Fruit fly (Drosophila melanogaster) whole organism, embryonic: ENCODE results near the gene Tim8.

Experiments used
- CG10274 ChIP-seq: fragments of 200-800 bp; sonication (Bioruptor generic); optimal IDR thresholded peaks from 3 replicates; lab custom pipeline; 2017; ENCODE audit warnings: missing biosample characterization, mild to moderate bottlenecking, missing genetic modification characterization
- CG11398 ChIP-seq: fragments of 200-800 bp; sonication (Bioruptor generic); optimal IDR thresholded peaks from 2 replicates; lab custom pipeline; 2016; ENCODE audit warnings: missing biosample characterization, missing genetic modification characterization
- CG11504 ChIP-seq: fragments of 200-800 bp; sonication (Bioruptor generic); optimal IDR thresholded peaks from 3 replicates; lab custom pipeline; 2019; ENCODE audit warnings: missing biosample characterization, mild to moderate bottlenecking, missing genetic modification characterization, moderate library complexity
- CG12659 ChIP-seq: fragments of 200-800 bp; sonication (Bioruptor generic); optimal IDR thresholded peaks from 3 replicates; lab custom pipeline; 2017; ENCODE audit warnings: mild to moderate bottlenecking, missing biosample characterization, missing genetic modification reagents, missing genetic modification characterization
- CG13775 ChIP-seq: fragments of 200-800 bp; sonication (Bioruptor generic); optimal IDR thresholded peaks from 3 replicates; lab custom pipeline; 2017; ENCODE audit warnings: missing biosample characterization, mild to moderate bottlenecking, missing genetic modification characterization
- CG14050 ChIP-seq: fragments of 200-800 bp; sonication (Bioruptor generic); IDR thresholded peaks from 3 replicates; pipeline ENCODE4 v1.3.6; 2022; ENCODE audit warnings: missing biosample characterization, missing genetic modification characterization
- CG14441 ChIP-seq: fragments of 200-800 bp; sonication (Bioruptor generic); IDR thresholded peaks from 2 replicates; pipeline ENCODE4 v1.3.6; 2022; ENCODE audit warnings: missing biosample characterization, missing genetic modification characterization
- CG16779 ChIP-seq: fragments of 200-800 bp; sonication (Bioruptor generic); IDR thresholded peaks from 2 replicates; pipeline ENCODE4 v1.3.6; 2022; ENCODE audit warnings: missing biosample characterization, missing genetic modification characterization
- CG2116 ChIP-seq: fragments of 200-800 bp; sonication (Bioruptor generic); optimal IDR thresholded peaks from 3 replicates; lab custom pipeline; 2018; ENCODE audit warnings: missing biosample characterization, mild to moderate bottlenecking, missing genetic modification characterization
- CG30020 ChIP-seq: fragments of 200-800 bp; optimal IDR thresholded peaks from 2 replicates; lab custom pipeline; 2019; ENCODE audit warnings: missing biosample characterization, mild to moderate bottlenecking, missing genetic modification characterization, moderate library complexity
- CG32767 ChIP-seq: fragments of 200-800 bp; sonication (Bioruptor generic); IDR thresholded peaks from 2 replicates; pipeline ENCODE4 v1.3.6; 2022; ENCODE audit warnings: missing biosample characterization, missing genetic modification characterization
- CG34422 ChIP-seq: fragments of 200-800 bp; sonication (Bioruptor generic); IDR thresholded peaks from 3 replicates; pipeline ENCODE4 v1.3.6; 2022; ENCODE audit warnings: missing biosample characterization, missing genetic modification characterization
- CG4424 ChIP-seq: fragments of 200-800 bp; sonication (Bioruptor generic); optimal IDR thresholded peaks from 3 replicates; lab custom pipeline; 2016; ENCODE audit warnings: missing biosample characterization, missing genetic modification characterization
- CG4707 ChIP-seq: fragments of 200-800 bp; sonication (Bioruptor generic); optimal IDR thresholded peaks from 2 replicates; lab custom pipeline; 2018; ENCODE audit warnings: missing biosample characterization, mild to moderate bottlenecking, missing genetic modification characterization, moderate library complexity
- CG6689 ChIP-seq: fragments of 200-800 bp; sonication (Bioruptor generic); IDR thresholded peaks from 2 replicates; pipeline ENCODE4 v1.3.6; 2022; ENCODE audit warnings: missing biosample characterization, missing genetic modification characterization
- CG6765 ChIP-seq: fragments of 200-800 bp; sonication (Bioruptor generic); optimal IDR thresholded peaks from 3 replicates; lab custom pipeline; 2017; ENCODE audit warnings: missing biosample characterization, mild to moderate bottlenecking, missing genetic modification characterization
- CG6791 ChIP-seq: fragments of 200-800 bp; sonication (Bioruptor generic); IDR thresholded peaks from 3 replicates; pipeline ENCODE4 v1.3.6; 2022; ENCODE audit warnings: missing biosample characterization, missing genetic modification characterization; ENCODE audit not compliant: partially characterized antibody
- CG7987 ChIP-seq: fragments of 200-800 bp; sonication (Bioruptor generic); optimal IDR thresholded peaks from 2 replicates; lab custom pipeline; 2018; ENCODE audit warnings: missing biosample characterization, mild to moderate bottlenecking, missing genetic modification characterization, moderate library complexity
- CG8765 ChIP-seq: fragments of 200-800 bp; sonication (Bioruptor generic); IDR thresholded peaks from 2 replicates; pipeline ENCODE4 v1.3.6; 2022; ENCODE audit warnings: missing biosample characterization, missing genetic modification characterization
- CG9215 ChIP-seq: fragments of 200-800 bp; sonication (Bioruptor generic); IDR thresholded peaks from 2 replicates; pipeline ENCODE4 v1.3.6; 2022; ENCODE audit warnings: missing biosample characterization, missing genetic modification characterization
- CrebB ChIP-seq: fragments of 200-800 bp; sonication (Bioruptor generic); optimal IDR thresholded peaks from 3 replicates; lab custom pipeline; 2018; ENCODE audit warnings: missing biosample characterization, mild to moderate bottlenecking, missing genetic modification characterization
- Dek ChIP-seq: fragments of 200-800 bp; sonication (Bioruptor generic); optimal IDR thresholded peaks from 3 replicates; lab custom pipeline; 2019; ENCODE audit warnings: missing biosample characterization, mild to moderate bottlenecking, missing genetic modification characterization, moderate library complexity
- HmgZ ChIP-seq: fragments of 200-800 bp; sonication (Bioruptor generic); optimal IDR thresholded peaks from 2 replicates; lab custom pipeline; 2018; ENCODE audit warnings: missing biosample characterization, mild to moderate bottlenecking, missing genetic modification characterization
- Hr3 ChIP-seq: fragments of 200-800 bp; sonication (Bioruptor generic); optimal IDR thresholded peaks from 3 replicates; lab custom pipeline; 2016; ENCODE audit warnings: missing biosample characterization, missing genetic modification characterization
- Hr78 ChIP-seq, 2 experiments: fragments of 200-800 bp in 1 of 2; fragments of >200 bp in 1 of 2; sonication (Bioruptor generic) in 1 of 2; optimal IDR thresholded peaks; 2 replicates each; lab custom pipeline; 2017 to 2019; ENCODE audit warnings: missing biosample characterization in 2 of 2, missing genetic modification characterization in 2 of 2, mild to moderate bottlenecking in 1 of 2, moderate library complexity in 1 of 2
- Kr ChIP-seq: fragments of 200-800 bp; sonication (Bioruptor generic); optimal IDR thresholded peaks from 2 replicates; lab custom pipeline; 2017; ENCODE audit warnings: missing biosample characterization, mild to moderate bottlenecking, missing genetic modification characterization
- Med ChIP-seq: fragments of 200-800 bp; sonication (Bioruptor generic); peaks from one replicate; lab custom pipeline; 2016; ENCODE audit warnings: missing biosample characterization, missing genetic modification characterization, mild to moderate bottlenecking, inconsistent platforms, moderate library complexity
- Optix ChIP-seq: fragments of 200-800 bp; sonication (Bioruptor generic); IDR thresholded peaks from 3 replicates; pipeline ENCODE4 v1.3.6; 2022; ENCODE audit warnings: missing biosample characterization, missing genetic modification characterization
- Six4 ChIP-seq: fragments of 200-800 bp; sonication (Bioruptor generic); optimal IDR thresholded peaks from 2 replicates; lab custom pipeline; 2016; ENCODE audit warnings: missing biosample characterization, missing genetic modification characterization
- ab ChIP-seq: fragments of 200-800 bp; sonication (Bioruptor generic); optimal IDR thresholded peaks from 2 replicates; lab custom pipeline; 2016; ENCODE audit warnings: missing biosample characterization, missing genetic modification characterization
- ap ChIP-seq: fragments of 200-800 bp; sonication (Bioruptor generic); IDR thresholded peaks from 2 replicates; pipeline ENCODE4 v1.3.6; 2022; ENCODE audit warnings: missing biosample characterization, missing genetic modification characterization
- ash1 ChIP-seq: fragments of 200-800 bp; sonication (Bioruptor generic); optimal IDR thresholded peaks from 2 replicates; lab custom pipeline; 2018; ENCODE audit warnings: missing biosample characterization, mild to moderate bottlenecking, missing genetic modification characterization
- ato ChIP-seq: fragments of 200-800 bp; sonication (Bioruptor generic); IDR thresholded peaks from 2 replicates; pipeline ENCODE4 v1.3.6; 2022; ENCODE audit warnings: missing biosample characterization, missing genetic modification characterization; ENCODE audit not compliant: partially characterized antibody
- en ChIP-seq: fragments of 200-800 bp; sonication (Bioruptor generic); optimal IDR thresholded peaks from 2 replicates; lab custom pipeline; 2016; ENCODE audit warnings: missing biosample characterization, missing genetic modification characterization
- gfzf ChIP-seq: fragments of 200-800 bp; sonication (Bioruptor generic); optimal IDR thresholded peaks from 2 replicates; lab custom pipeline; 2016; ENCODE audit warnings: missing biosample characterization, mild to moderate bottlenecking, missing genetic modification characterization, moderate library complexity
- hbn ChIP-seq: fragments of 200-800 bp; sonication (Bioruptor generic); IDR thresholded peaks from 2 replicates; pipeline ENCODE4 v1.3.6; 2022; ENCODE audit warnings: missing biosample characterization, missing genetic modification characterization; ENCODE audit not compliant: partially characterized antibody
- hth ChIP-seq: fragments of >200 bp; optimal IDR thresholded peaks from 2 replicates; lab custom pipeline; 2017; ENCODE audit warnings: inconsistent platforms
- inv ChIP-seq: fragments of 200-800 bp; sonication (Bioruptor generic); IDR thresholded peaks from 2 replicates; pipeline ENCODE4 v1.3.6; 2022; ENCODE audit warnings: missing biosample characterization, missing genetic modification characterization; ENCODE audit not compliant: partially characterized antibody
- mirr ChIP-seq: fragments of 200-800 bp; sonication (Bioruptor generic); optimal IDR thresholded peaks from 3 replicates; lab custom pipeline; 2018; ENCODE audit warnings: missing biosample characterization, mild to moderate bottlenecking, missing genetic modification characterization
- nerfin-2 ChIP-seq: fragments of 200-800 bp; sonication (Bioruptor generic); IDR thresholded peaks from 2 replicates; pipeline ENCODE4 v1.3.6; 2022; ENCODE audit warnings: missing biosample characterization, missing genetic modification characterization; ENCODE audit not compliant: partially characterized antibody
- otp ChIP-seq: fragments of 200-800 bp; sonication (Bioruptor generic); IDR thresholded peaks from 3 replicates; pipeline ENCODE4, ENCODE4 v1.3.6; 2022; ENCODE audit warnings: missing biosample characterization, missing genetic modification characterization
- row ChIP-seq: fragments of 200-800 bp; sonication (Bioruptor generic); IDR thresholded peaks from 3 replicates; pipeline ENCODE4 v1.3.6; 2022; ENCODE audit warnings: missing biosample characterization, missing genetic modification characterization
- sd ChIP-seq: fragments of 200-800 bp; sonication (Bioruptor generic); optimal IDR thresholded peaks from 3 replicates; lab custom pipeline; 2018; ENCODE audit warnings: missing biosample characterization, mild to moderate bottlenecking, missing genetic modification characterization, moderate library complexity
- sisA ChIP-seq: fragments of 200-800 bp; sonication (Bioruptor generic); IDR thresholded peaks from 2 replicates; pipeline ENCODE4 v1.3.6; 2022; ENCODE audit warnings: missing biosample characterization, missing genetic modification characterization
- slou ChIP-seq: fragments of 200-800 bp; sonication (Bioruptor generic); optimal IDR thresholded peaks from 3 replicates; lab custom pipeline; 2016; ENCODE audit warnings: missing biosample characterization, missing genetic modification characterization
- slp2 ChIP-seq: fragments of 200-800 bp; sonication (Bioruptor generic); optimal IDR thresholded peaks from 2 replicates; lab custom pipeline; 2016; ENCODE audit warnings: missing biosample characterization, missing genetic modification characterization
- sna ChIP-seq: fragments of 200-800 bp; sonication (Bioruptor generic); IDR thresholded peaks from 2 replicates; pipeline ENCODE4 v1.3.6; 2022; ENCODE audit warnings: missing biosample characterization, missing genetic modification characterization; ENCODE audit not compliant: partially characterized antibody
- ssp ChIP-seq: fragments of 200-800 bp; sonication (Bioruptor generic); IDR thresholded peaks from 2 replicates; pipeline ENCODE4 v1.3.6; 2022; ENCODE audit warnings: missing biosample characterization, missing genetic modification characterization
- stc ChIP-seq: fragments of 200-800 bp; sonication (Bioruptor generic); IDR thresholded peaks from 2 replicates; pipeline ENCODE4 v1.3.6; 2022; ENCODE audit warnings: missing biosample characterization, missing genetic modification characterization
- trh ChIP-seq: fragments of 200-800 bp; sonication (Bioruptor generic); optimal IDR thresholded peaks from 2 replicates; lab custom pipeline; 2016; ENCODE audit warnings: missing biosample characterization, missing genetic modification characterization
- zen2 ChIP-seq: fragments of 200-800 bp; sonication (Bioruptor generic); IDR thresholded peaks from 3 replicates; pipeline ENCODE4 v1.3.6; 2022; ENCODE audit warnings: missing biosample characterization, missing genetic modification characterization; ENCODE audit not compliant: partially characterized antibody

The Tim8 gene

DNA sequence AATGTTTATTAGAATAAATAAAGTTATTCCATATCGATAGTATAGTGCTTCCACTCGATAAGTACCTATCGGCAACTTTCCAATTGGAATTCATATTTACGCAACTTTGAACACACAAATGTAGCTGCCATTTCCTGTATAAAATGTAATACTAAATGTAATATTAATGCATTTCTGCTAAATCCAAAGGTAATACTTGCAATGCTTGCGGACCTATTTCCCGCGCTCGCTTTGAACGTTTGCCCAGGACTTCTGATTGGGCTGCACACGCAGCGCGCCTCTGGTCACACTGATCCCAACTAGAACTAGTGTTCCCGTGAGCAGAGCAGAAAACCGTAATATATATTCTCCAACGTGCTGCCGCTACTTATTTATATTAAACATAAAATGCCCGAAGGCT is 1.1 kb downstream of the Tim8 start, which contains the start of gene dlg1 (continued):
- TF ChIP-seq slp2 = no peak
- no peak for TF ChIP-seq CG9215 (GFP tag; lab: Robert Waterston, UW)
- TF ChIP-seq CG16779 = no peak
- no peak for TF ChIP-seq CG7987 (GFP tag; lab: Kevin White, UChicago)
- peak; percentile 67 for TF ChIP-seq gfzf (GFP tag; lab: Kevin White, UChicago)
- TF ChIP-seq CG8765 (GFP tag; lab: Robert Waterston, UW) = no peak
- TF ChIP-seq Dek (tag; lab: Kevin White, UChicago) = no peak
- TF ChIP-seq CG32767 (GFP tag; lab: Robert Waterston, UW) = no peak
- TF ChIP-seq CG11504 (tag; lab: Kevin White, UChicago) = no peak
- TF ChIP-seq ap (GFP tag; lab: Robert Waterston, UW) = no peak
- TF ChIP-seq CG10274 = no peak
- no peak for TF ChIP-seq CG4424 (GFP tag; lab: Kevin White, UChicago)
- TF ChIP-seq Hr78 (GFP tag; optimal IDR thresholded peaks at IDR 0.05; lab: Kevin White, UChicago) = no peak
- TF ChIP-seq CG6689 (GFP tag; lab: Robert Waterston, UW) = no peak
- peak; percentile 58 for TF ChIP-seq hbn (GFP tag; lab: Robert Waterston, UW)
- TF ChIP-seq hth (lab: Kevin White, UChicago) = no peak
- no peak for TF ChIP-seq stc (GFP tag; lab: Robert Waterston, UW)
- TF ChIP-seq CG12659 = peak; percentile 25
- peak; percentile 77 for TF ChIP-seq Med (GFP tag; lab: Kevin White, UChicago)
- no peak for TF ChIP-seq en (GFP tag; lab: Kevin White, UChicago)
- no peak for TF ChIP-seq CG11398 (GFP tag; lab: Kevin White, UChicago)
- no peak for TF ChIP-seq mirr (GFP tag; lab: Kevin White, UChicago)
- TF ChIP-seq sna (GFP tag; lab: Robert Waterston, UW) = peak; percentile 56
- TF ChIP-seq sisA = no peak
- TF ChIP-seq CG13775 = no peak
- peak; percentile 33; the same call in 1 of the 3 replicates for TF ChIP-seq row
- no peak for TF ChIP-seq Hr3 (GFP tag; lab: Kevin White, UChicago)
- TF ChIP-seq CG14050 (GFP tag; lab: Robert Waterston, UW) = no peak
- TF ChIP-seq sd (tag; lab: Kevin White, UChicago) = peak; percentile 30
- TF ChIP-seq CrebB (tag; lab: Kevin White, UChicago) = no peak
- TF ChIP-seq HmgZ (tag; lab: Kevin White, UChicago) = peak; percentile 14
- peak; percentile 13 for TF ChIP-seq CG30020
- TF ChIP-seq slou = no peak
- no peak for TF ChIP-seq ssp (GFP tag; lab: Robert Waterston, UW)
- peak; percentile 10; the same call in 1 of the 3 replicates for TF ChIP-seq zen2 (GFP tag; lab: Robert Waterston, UW)
- peak; percentile 58 for TF ChIP-seq inv (GFP tag; lab: Robert Waterston, UW)
- no peak for TF ChIP-seq CG4707
- no peak for TF ChIP-seq CG34422 (GFP tag; lab: Robert Waterston, UW)
- TF ChIP-seq ash1 = no peak
- TF ChIP-seq Optix = no peak
- no peak for TF ChIP-seq ab (GFP tag; lab: Kevin White, UChicago)
- TF ChIP-seq Kr (GFP tag; lab: Kevin White, UChicago) = no peak
- TF ChIP-seq CG2116 (GFP tag; lab: Kevin White, UChicago) = peak; percentile 31
- TF ChIP-seq CG6791 (GFP tag; lab: Robert Waterston, UW) = peak; percentile 49; the same call in 1 of the 3 replicates
- TF ChIP-seq Six4 (GFP tag; lab: Kevin White, UChicago) = no peak
- TF ChIP-seq ato (GFP tag; lab: Robert Waterston, UW) = peak; percentile 34; the same call in 1 of the 2 replicates
- no peak for TF ChIP-seq CG14441 (GFP tag; lab: Robert Waterston, UW)
- TF ChIP-seq trh = no peak
- TF ChIP-seq nerfin-2 (GFP tag; lab: Robert Waterston, UW) = peak; percentile 49; the same call in 1 of the 2 replicates
- no peak for TF ChIP-seq CG6765 (GFP tag; lab: Kevin White, UChicago)
- TF ChIP-seq otp (GFP tag; lab: Robert Waterston, UW) = no peak
